Fruit fly (Drosophila melanogaster): ENCODE data around the gene CG5281.

Gene CG5281

dm6 chr3R:11392805-11393204 is 42.8 kb upstream of the CG5281 start (continued):
- TF ChIP-seq Doc3 (GFP tag; IDR thresholded peaks at IDR 0.05; ENCODE audit: partially characterized antibody) (no peak), Dek (tag; optimal IDR thresholded peaks at IDR 0.05) (no peak), CG6765 (GFP tag; optimal IDR thresholded peaks at IDR 0.05) (peak; percentile 41), CG16815 (GFP tag; optimal IDR thresholded peaks at IDR 0.05) (peak; percentile 76), slp2 (GFP tag; optimal IDR thresholded peaks at IDR 0.05) (peak; percentile 64), CG18619 (GFP tag; optimal IDR thresholded peaks at IDR 0.05) (peak; percentile 73), trh (GFP tag; optimal IDR thresholded peaks at IDR 0.05) (peak; percentile 60), Atf3 (GFP tag; optimal IDR thresholded peaks at IDR 0.05) (peak; percentile 23), CG8290 (GFP tag; optimal IDR thresholded peaks at IDR 0.05) (peak; percentile 90), CG8290 (tag; optimal IDR thresholded peaks at IDR 0.05) (peak; percentile 83 to 96), repo (GFP tag; optimal IDR thresholded peaks at IDR 0.05) (no peak), CG12942 (GFP tag; optimal IDR thresholded peaks at IDR 0.05) (peak; percentile 21), CG1647 (GFP tag; optimal IDR thresholded peaks at IDR 0.05) (peak; percentile 8), en (GFP tag; optimal IDR thresholded peaks at IDR 0.05) (peak; percentile 57), CTCF (GFP tag; optimal IDR thresholded peaks at IDR 0.05) (peak; percentile 47), ken (GFP tag; IDR thresholded peaks at IDR 0.05) (peak; percentile 74; the same call in 1 of the 3 replicates), Meics (GFP tag; optimal IDR thresholded peaks at IDR 0.05) (peak; percentile 60), gce (GFP tag; IDR thresholded peaks at IDR 0.05) (peak; percentile 78; the same call in 2 of the 3 replicates), fd102C (GFP tag; optimal IDR thresholded peaks at IDR 0.05) (peak; percentile 91), Bteb2 (GFP tag; optimal IDR thresholded peaks at IDR 0.05) (no peak), CG1832 (GFP tag; optimal IDR thresholded peaks at IDR 0.05) (peak; percentile 27), Lhr (GFP tag; optimal IDR thresholded peaks at IDR 0.05) (peak; percentile 62), dan (GFP tag; IDR thresholded peaks at IDR 0.05) (no peak), bowl (GFP tag; IDR thresholded peaks at IDR 0.05) (no peak), stwl (tag; optimal IDR thresholded peaks at IDR 0.05) (peak; percentile 93), CG6689 (GFP tag; IDR thresholded peaks at IDR 0.05) (peak; percentile 45; the same call in 1 of the 2 replicates), TFAM (GFP tag; optimal IDR thresholded peaks at IDR 0.05) (peak; percentile 52), CG6791 (GFP tag; IDR thresholded peaks at IDR 0.05; ENCODE audit: partially characterized antibody) (0 out of 3 replicates have a peak, but pooled peaks have one; percentile 19), ewg (GFP tag; optimal IDR thresholded peaks at IDR 0.05) (peak; percentile 69), dpn (GFP tag; optimal IDR thresholded peaks at IDR 0.05) (peak; percentile 2 to 73), jigr1 (GFP tag; IDR thresholded peaks at IDR 0.05) (0 out of 3 replicates have a peak, but pooled peaks have one; percentile 13), CG7987 (GFP tag; optimal IDR thresholded peaks at IDR 0.05) (no peak), CG1792 (GFP tag; optimal IDR thresholded peaks at IDR 0.05) (no peak), Lpt (GFP tag; optimal IDR thresholded peaks at IDR 0.05) (no peak), CG32772 (GFP tag; IDR thresholded peaks at IDR 0.05) (peak; percentile 57), Rfx (GFP tag; IDR thresholded peaks at IDR 0.05) (no peak; the same call in 1 of the 2 replicates), fru (optimal IDR thresholded peaks at IDR 0.05) (no peak), CG8089 (GFP tag; optimal IDR thresholded peaks at IDR 0.05) (peak; percentile 65), CG15601 (tag; optimal IDR thresholded peaks at IDR 0.05) (peak; percentile 59), Nf-YC (tag; optimal IDR thresholded peaks at IDR 0.05) (no peak), Sox102F (GFP tag; optimal IDR thresholded peaks at IDR 0.05) (no peak), Xrp1 (GFP tag; IDR thresholded peaks at IDR 0.05) (peak; percentile 53; the same call in 1 of the 2 replicates), CG5180 (GFP tag; optimal IDR thresholded peaks at IDR 0.05) (peak; percentile 45), gsb-n (tag; optimal IDR thresholded peaks at IDR 0.05) (peak; percentile 61), gt (GFP tag; IDR thresholded peaks at IDR 0.05) (peak; percentile 63), H15 (GFP tag; IDR thresholded peaks at IDR 0.05) (peak; percentile 79), CG12299 (tag; optimal IDR thresholded peaks at IDR 0.05) (peak; percentile 20), tio (GFP tag; optimal IDR thresholded peaks at IDR 0.05) (peak; percentile 29), Gug (GFP tag; IDR thresholded peaks at IDR 0.05) (peak; percentile 57; the same call in 2 of the 4 replicates), HmgZ (tag; optimal IDR thresholded peaks at IDR 0.05) (peak; percentile 7), slou (GFP tag; optimal IDR thresholded peaks at IDR 0.05) (peak; percentile 36), jumu (GFP tag; optimal IDR thresholded peaks at IDR 0.05) (peak; percentile 15)

Measured in whole organism, embryonic.